Worm (Caenorhabditis elegans) whole organism, L4/young adult: Measurements from ENCODE around the gene frm-2.
A peak's percentile ranks its signal among the peaks of the same experiment; 100 is the strongest.

ENCODE experiments used
- W03F9.2 ChIP-seq: fragments of 150-350 bp; optimal IDR thresholded peaks from 2 replicates; lab custom pipeline; 2014; ENCODE audit warnings: missing biosample characterization, missing genetic modification characterization
- dao-5 ChIP-seq: sonication (generic microtip); optimal IDR thresholded peaks from 2 replicates; lab custom pipeline; 2016; ENCODE audit warnings: missing genotype, missing genetic modification characterization, moderate library complexity, missing compliant biosample characterization
- him-1 ChIP-seq: sonication (generic microtip); optimal IDR thresholded peaks from 2 replicates; lab custom pipeline; 2016; ENCODE audit warnings: missing genotype, missing genetic modification reagents, missing genetic modification characterization, missing compliant biosample characterization

Gene frm-2

ce11 chrIII:5964058-5964632, 17.8 kb downstream of the frm-2 start:
- no peak for TF ChIP-seq dao-5 (tag; lab: Kevin White, UChicago)
- TF ChIP-seq him-1 (tag; lab: Kevin White, UChicago) = no peak
- no peak for TF ChIP-seq W03F9.2

ce11 chrIII:5961560-5961959, 20.4 kb downstream of the frm-2 start:
- TF ChIP-seq W03F9.2 (no peak), him-1 (tag; lab: Kevin White, UChicago) (no peak), dao-5 (tag; lab: Kevin White, UChicago) (no peak)

ce11 chrIII:5959049-5959448, 22.9 kb downstream of the frm-2 start:
- TF ChIP-seq W03F9.2 (no peak), dao-5 (tag; lab: Kevin White, UChicago) (no peak), him-1 (tag; lab: Kevin White, UChicago) (no peak)

- no peak for TF ChIP-seq him-1 (tag; lab: Kevin White, UChicago)
- TF ChIP-seq W03F9.2 = peak; percentile 51
- no peak for TF ChIP-seq dao-5 (tag; lab: Kevin White, UChicago)
Measured at ce11 chrIII:5958172-5958886, 23.6 kb downstream of the frm-2 start, which contains the start of the genes nono-1 and nop-1. Gene nono-1, minus strand, starts transcription at chrIII:5958246. Gene nop-1, plus strand, starts transcription at chrIII:5958722.

ce11 chrIII:5953913-5954290, 28.0 kb downstream of the frm-2 start:
- TF ChIP-seq W03F9.2 (no peak), him-1 (tag; lab: Kevin White, UChicago) (no peak)

ce11 chrIII:5953041-5953912, 28.6 kb downstream of the frm-2 start:
- TF ChIP-seq W03F9.2 (no peak), dao-5 (tag; lab: Kevin White, UChicago) (no peak), him-1 (tag; lab: Kevin White, UChicago) (no peak)

- TF ChIP-seq W03F9.2 (no peak), him-1 (tag; lab: Kevin White, UChicago) (no peak), dao-5 (tag; lab: Kevin White, UChicago) (no peak)
Measured at ce11 chrIII:5951589-5952378, 30.1 kb downstream of the frm-2 start.

- TF ChIP-seq dao-5 (tag; lab: Kevin White, UChicago) (no peak), him-1 (tag; lab: Kevin White, UChicago) (no peak)
Measured at ce11 chrIII:5950756-5951345, 31.1 kb downstream of the frm-2 start.

- no peak for TF ChIP-seq dao-5 (tag; lab: Kevin White, UChicago)
- no peak for TF ChIP-seq W03F9.2
- no peak for TF ChIP-seq him-1 (tag; lab: Kevin White, UChicago)
Measured at ce11 chrIII:5949817-5950216, 32.1 kb downstream of the frm-2 start.

- TF ChIP-seq dao-5 (tag; lab: Kevin White, UChicago) = no peak
- no peak for TF ChIP-seq him-1 (tag; lab: Kevin White, UChicago)
- no peak for TF ChIP-seq W03F9.2
Measured at ce11 chrIII:5948986-5949385, 32.9 kb downstream of the frm-2 start.

ce11 chrIII:5948162-5948933, 33.6 kb downstream of the frm-2 start, which contains the start of the genes F25B5.6 and F25B5.3:
Gene F25B5.6, minus strand, starts transcription at chrIII:5948733.
Gene F25B5.3, plus strand, starts transcription at chrIII:5948883.
- no peak for TF ChIP-seq W03F9.2

ce11 chrIII:5945865-5946264, 36.1 kb downstream of the frm-2 start, which contains the start of gene F25B5.5:
Gene F25B5.5, minus strand, starts transcription at chrIII:5946124.
- TF ChIP-seq dao-5 (tag; lab: Kevin White, UChicago) (no peak), W03F9.2 (no peak), him-1 (tag; lab: Kevin White, UChicago) (no peak)
